Worm (Caenorhabditis elegans) whole organism, midembryonic: ENCODE measurements around the gene cyp-33B1.

ENCODE experiments used
- T22C8.4 ChIP-seq: fragments of 200-800 bp; sonication (Bioruptor generic); IDR thresholded peaks from 2 replicates; pipeline ENCODE4 v1.3.6; 2022; ENCODE audit warnings: missing genetic modification characterization, missing compliant biosample characterization
- cog-1 ChIP-seq: sonication (generic microtip); optimal IDR thresholded peaks from 2 replicates; lab custom pipeline; 2016; ENCODE audit warnings: missing genetic modification characterization, missing compliant biosample characterization
- flt-1 ChIP-seq: fragments of 200-800 bp; sonication (Bioruptor generic); IDR thresholded peaks from 2 replicates; pipeline ENCODE4 v1.3.6; 2022; ENCODE audit warnings: missing genetic modification characterization, missing compliant biosample characterization
- klf-2 ChIP-seq: fragments of 200-800 bp; sonication (Bioruptor generic); conservative IDR thresholded peaks from 2 replicates; pipeline ENCODE4 v1.3.6; 2022; ENCODE audit warnings: missing genetic modification reagents, missing genetic modification characterization, missing compliant biosample characterization
- med-1 ChIP-seq: sonication (generic microtip); optimal IDR thresholded peaks from 2 replicates; lab custom pipeline; 2017; ENCODE audit warnings: missing genetic modification characterization, mild to moderate bottlenecking, missing compliant biosample characterization, antibody characterized with exemption, missing genetic modification reagents; ENCODE audit not compliant: insufficient read depth
- ref-1 ChIP-seq: fragments of 200-800 bp; sonication (Bioruptor generic); conservative IDR thresholded peaks from 2 replicates; pipeline ENCODE4 v1.3.6; 2022; ENCODE audit warnings: missing genetic modification reagents, missing genetic modification characterization, missing compliant biosample characterization
- tab-1 ChIP-seq: fragments of 200-800 bp; sonication (Bioruptor generic); IDR thresholded peaks from 2 replicates; pipeline ENCODE4 v1.3.6; 2022; ENCODE audit warnings: missing genetic modification characterization, missing compliant biosample characterization
- ztf-23 ChIP-seq: fragments of 200-800 bp; sonication (Bioruptor generic); IDR thresholded peaks from 2 replicates; pipeline ENCODE4 v1.3.6; 2022; ENCODE audit warnings: missing genetic modification reagents, missing genetic modification characterization, missing compliant biosample characterization
- ztf-29 ChIP-seq: fragments of 200-800 bp; sonication (Bioruptor generic); IDR thresholded peaks from 2 replicates; pipeline ENCODE4 v1.3.6; 2022; ENCODE audit warnings: missing genetic modification reagents, missing genetic modification characterization, missing compliant biosample characterization

The cyp-33B1 gene

DNA sequence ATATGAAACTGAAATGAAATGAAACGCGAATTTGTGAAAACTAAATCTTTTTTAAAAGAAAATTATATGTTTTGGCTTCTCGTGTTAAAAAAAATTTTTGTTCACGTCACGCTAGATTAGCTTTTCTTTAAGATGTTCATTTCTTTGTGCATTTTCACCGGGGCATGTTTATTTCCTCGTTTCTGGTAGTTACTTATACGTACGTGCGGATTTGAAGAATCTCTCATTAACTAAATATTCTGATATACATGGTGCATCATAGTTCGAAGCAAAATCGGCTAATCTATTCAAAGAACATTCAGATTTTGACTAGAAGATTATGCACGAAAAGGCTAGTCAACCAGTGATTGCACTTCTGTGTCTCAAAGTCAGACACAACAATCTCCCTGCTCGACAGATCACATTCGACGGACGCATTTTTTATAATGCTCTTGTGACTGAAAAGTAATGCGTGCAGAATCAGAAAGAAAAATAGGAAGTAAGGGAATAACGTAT, 6.5 kb downstream of the cyp-33B1 start, which contains the start of gene C25E10.17:
Gene C25E10.17 (minus strand): TSS at position 51 of the 495 bp plus-strand sequence.
- TF ChIP-seq flt-1 (GFP tag; lab: Robert Waterston, UW) = no peak
- no peak for TF ChIP-seq ztf-29 (GFP tag; lab: Robert Waterston, UW)
- TF ChIP-seq klf-2 = no peak

DNA sequence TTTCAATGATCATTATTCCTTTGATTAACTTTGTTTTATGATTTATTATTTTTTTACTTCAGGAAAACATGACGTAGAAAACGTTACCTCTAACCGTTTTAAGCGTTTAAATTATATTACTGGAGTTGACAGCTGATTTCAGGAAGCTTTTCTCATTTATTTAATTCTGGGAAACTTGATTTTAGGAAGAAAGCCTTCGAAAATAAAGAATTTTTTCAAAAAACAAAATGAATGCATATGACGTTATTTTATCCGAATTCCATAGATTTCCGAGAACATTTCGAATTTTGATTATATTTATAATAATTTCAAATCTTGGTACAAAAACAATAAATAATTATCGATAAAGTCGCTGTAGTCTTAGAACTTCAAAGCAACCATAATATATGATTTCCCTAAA, 8.1 kb downstream of the cyp-33B1 start:
- TF ChIP-seq ref-1 (GFP tag; lab: Robert Waterston, UW) (no peak), ztf-29 (GFP tag; lab: Robert Waterston, UW) (no peak), klf-2 (no peak), med-1 (no peak), T22C8.4 (GFP tag; lab: Robert Waterston, UW) (no peak), flt-1 (GFP tag; lab: Robert Waterston, UW) (no peak), tab-1 (GFP tag; lab: Robert Waterston, UW) (no peak), cog-1 (tag; lab: Kevin White, UChicago) (no peak), ztf-23 (no peak)

DNA sequence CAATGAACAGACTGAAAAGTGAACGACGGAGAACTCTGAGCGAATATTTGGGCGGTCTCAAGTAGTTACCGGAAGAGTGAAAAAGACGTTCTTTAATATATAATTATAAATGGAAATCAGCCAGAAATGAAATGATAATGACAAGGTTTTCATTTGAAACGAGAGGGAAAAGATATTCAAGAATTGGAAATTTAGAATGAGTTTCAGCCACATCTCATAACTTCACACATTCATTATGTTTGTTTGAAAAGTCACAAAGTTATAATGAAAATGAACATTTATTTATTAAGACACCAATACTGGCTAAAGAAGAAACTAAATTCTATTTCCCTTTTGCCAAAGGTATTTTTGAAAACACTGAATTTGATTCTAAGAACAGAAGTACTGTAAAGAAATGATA, 10.0 kb downstream of the cyp-33B1 start, which contains the start of gene C25E10.7:
Gene C25E10.7 (minus strand): TSS at position 101 of the 400 bp plus-strand sequence.
- TF ChIP-seq ref-1 (GFP tag; lab: Robert Waterston, UW) = no peak
- TF ChIP-seq flt-1 (GFP tag; lab: Robert Waterston, UW) = no peak
- TF ChIP-seq ztf-23 = no peak
- TF ChIP-seq cog-1 (tag; lab: Kevin White, UChicago) = no peak

DNA sequence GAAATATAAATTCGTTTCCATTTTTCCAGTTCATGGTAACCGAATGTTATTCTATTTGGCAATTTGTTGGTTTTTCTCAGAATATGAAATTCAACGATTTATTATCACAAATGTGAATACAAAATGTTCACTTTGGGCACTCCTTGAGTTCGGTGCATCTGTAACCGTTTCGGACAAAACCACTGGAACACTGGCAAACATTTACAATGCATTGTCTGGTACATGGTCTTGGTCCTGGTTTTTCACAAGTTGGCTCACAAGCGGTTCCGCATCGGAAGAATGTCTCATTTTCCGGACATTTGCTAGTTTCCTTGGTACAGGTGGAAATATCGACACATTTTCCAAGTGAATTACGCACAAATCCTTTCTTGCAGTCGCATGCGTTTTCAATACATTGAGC, 12.1 kb downstream of the cyp-33B1 start:
- TF ChIP-seq ztf-23 (no peak), klf-2 (no peak), cog-1 (tag; lab: Kevin White, UChicago) (no peak), med-1 (no peak), ztf-29 (GFP tag; lab: Robert Waterston, UW) (no peak)

DNA sequence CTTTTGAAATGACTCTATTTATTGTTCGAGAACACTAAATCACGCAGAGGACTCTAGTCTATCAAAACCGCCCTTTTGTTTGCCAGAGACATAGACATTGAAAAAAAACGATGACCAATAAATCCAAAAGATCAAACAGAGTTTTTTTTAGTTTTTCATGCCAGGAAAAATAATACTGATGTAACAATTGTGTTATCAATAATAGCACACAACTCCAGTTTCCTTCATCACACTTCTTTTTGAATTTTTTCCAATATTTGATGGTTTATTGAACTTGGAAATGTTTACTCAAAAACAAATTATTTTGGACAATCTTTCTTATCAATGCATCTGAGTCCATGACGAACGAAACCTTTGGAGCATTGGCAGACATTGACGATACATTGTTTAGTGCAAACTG, 12.8 kb downstream of the cyp-33B1 start, which contains the start of gene C25E10.8:
Gene C25E10.8 (minus strand): TSS at position 101 of the 400 bp plus-strand sequence.
- no peak for TF ChIP-seq ztf-23
- no peak for TF ChIP-seq T22C8.4 (GFP tag; lab: Robert Waterston, UW)
- TF ChIP-seq tab-1 (GFP tag; lab: Robert Waterston, UW) = no peak

DNA sequence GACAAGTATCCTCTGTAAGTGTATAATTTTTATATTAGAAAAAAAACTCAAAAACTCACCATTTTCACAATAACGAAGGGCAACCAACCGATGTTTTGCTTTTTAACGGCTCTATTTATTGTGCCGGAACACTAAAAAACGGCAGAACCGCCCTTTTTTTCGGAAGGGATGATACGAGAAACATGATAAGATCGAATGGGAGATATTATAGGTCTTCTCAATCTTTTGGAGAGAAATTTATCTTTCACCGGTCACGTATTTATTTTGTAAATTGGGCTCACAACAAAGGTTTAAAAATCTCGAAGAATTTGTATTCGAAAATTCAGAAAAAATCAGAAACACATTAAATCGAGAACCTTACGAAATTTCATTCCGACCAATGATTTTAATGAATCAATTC, 13.6 kb downstream of the cyp-33B1 start, which contains the start of gene swm-1:
Gene swm-1 (minus strand): TSS at position 101 of the 400 bp plus-strand sequence.
- TF ChIP-seq klf-2 (no peak), tab-1 (GFP tag; lab: Robert Waterston, UW) (no peak), ztf-29 (GFP tag; lab: Robert Waterston, UW) (no peak), cog-1 (tag; lab: Kevin White, UChicago) (no peak), med-1 (no peak), ztf-23 (no peak), flt-1 (GFP tag; lab: Robert Waterston, UW) (no peak), ref-1 (GFP tag; lab: Robert Waterston, UW) (no peak), T22C8.4 (GFP tag; lab: Robert Waterston, UW) (no peak)

DNA sequence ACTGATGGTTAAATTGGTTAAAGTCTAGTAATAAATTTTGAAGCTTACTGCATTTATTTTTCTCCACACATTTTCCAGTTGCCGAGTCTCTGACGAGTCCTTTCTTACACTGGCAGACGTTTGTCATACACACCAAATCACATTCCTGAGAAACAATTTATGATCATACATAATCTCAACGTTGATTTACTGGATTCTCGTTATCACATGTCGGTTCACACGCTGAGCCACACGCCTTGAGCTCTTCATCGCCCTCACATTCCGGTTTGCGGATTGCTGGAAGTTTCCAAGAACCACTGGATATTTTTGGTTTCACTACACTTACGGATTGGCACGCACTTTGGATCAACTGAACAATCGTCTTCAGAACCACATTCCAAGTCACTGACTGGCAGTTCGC, 14.5 kb downstream of the cyp-33B1 start:
- TF ChIP-seq flt-1 (GFP tag; lab: Robert Waterston, UW) = no peak
- no peak for TF ChIP-seq ref-1 (GFP tag; lab: Robert Waterston, UW)
- TF ChIP-seq tab-1 (GFP tag; lab: Robert Waterston, UW) = no peak
- no peak for TF ChIP-seq ztf-29 (GFP tag; lab: Robert Waterston, UW)
- no peak for TF ChIP-seq klf-2

DNA sequence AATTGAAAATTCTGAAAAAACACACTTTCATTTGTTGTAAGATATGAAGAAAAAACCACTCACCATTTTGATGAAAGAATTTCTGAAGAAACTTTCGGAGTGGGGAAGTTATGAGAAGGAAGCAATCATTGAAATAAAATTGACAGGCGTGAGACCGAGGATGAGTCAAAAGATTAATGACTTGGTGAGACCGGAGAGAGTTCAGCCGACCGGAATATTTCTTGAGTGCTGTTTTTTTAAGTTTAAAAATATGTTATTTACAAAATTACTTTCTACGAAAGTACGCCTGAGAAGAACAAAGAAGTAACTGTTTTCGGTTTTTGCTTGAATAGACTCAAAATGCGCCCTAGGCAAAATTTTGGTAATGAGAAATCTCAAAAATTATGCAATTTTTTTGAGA, 15.1 kb downstream of the cyp-33B1 start, which contains the start of gene C25E10.10:
Gene C25E10.10 (minus strand): TSS at position 101 of the 400 bp plus-strand sequence.
- TF ChIP-seq med-1 (no peak), ref-1 (GFP tag; lab: Robert Waterston, UW) (no peak), flt-1 (GFP tag; lab: Robert Waterston, UW) (no peak), cog-1 (tag; lab: Kevin White, UChicago) (no peak), klf-2 (no peak), tab-1 (GFP tag; lab: Robert Waterston, UW) (no peak), T22C8.4 (GFP tag; lab: Robert Waterston, UW) (no peak), ztf-29 (GFP tag; lab: Robert Waterston, UW) (no peak), ztf-23 (no peak)

DNA sequence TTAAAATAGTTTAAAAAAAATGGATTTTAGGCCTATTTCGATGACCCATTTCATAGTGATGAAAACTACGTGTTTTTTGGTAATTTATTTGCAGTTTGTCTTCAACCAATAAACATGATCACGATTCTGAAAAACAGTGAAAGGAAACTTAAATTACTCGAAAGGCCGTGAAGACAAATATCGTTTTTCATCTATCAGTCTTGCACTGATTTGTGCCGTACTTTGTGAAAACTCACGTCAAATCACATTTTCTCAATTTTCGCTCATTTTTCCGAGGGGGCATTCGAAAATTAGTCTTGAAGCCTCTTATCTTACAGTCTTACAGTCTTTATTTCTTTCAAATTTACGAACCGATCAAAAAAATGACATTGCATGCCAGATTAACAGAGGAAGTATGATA, 17.5 kb downstream of the cyp-33B1 start, which contains the start of gene C25E10.11:
Gene C25E10.11 (minus strand): TSS at position 101 of the 400 bp plus-strand sequence.
- TF ChIP-seq ztf-23 (no peak), flt-1 (GFP tag; lab: Robert Waterston, UW) (no peak)

DNA sequence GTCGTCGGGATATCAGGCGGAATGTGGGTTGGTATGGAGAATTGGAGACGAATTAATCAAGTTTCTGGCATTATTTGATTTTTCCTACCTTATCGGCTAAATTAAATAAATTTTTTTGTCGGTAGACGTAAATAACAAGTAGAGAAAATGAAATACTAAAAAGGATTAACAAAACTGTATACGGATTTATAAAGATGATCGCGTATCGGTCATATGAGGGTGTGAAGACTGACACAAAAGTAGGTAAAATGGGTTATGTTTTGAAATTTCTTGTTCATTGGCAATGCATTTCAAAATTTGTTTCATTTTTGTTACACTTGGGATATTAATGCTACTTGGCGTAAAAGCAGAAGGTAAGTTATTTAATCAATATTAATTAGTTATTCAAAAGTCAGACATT, 18.3 kb downstream of the cyp-33B1 start, which contains the start of the genes C25E10.16 and C25E10.13:
Gene C25E10.16 (minus strand): TSS at position 101 of the 400 bp plus-strand sequence.
Gene C25E10.13 (plus strand): TSS at position 256 of the 400 bp plus-strand sequence.
- TF ChIP-seq cog-1 (tag; lab: Kevin White, UChicago) (no peak), T22C8.4 (GFP tag; lab: Robert Waterston, UW) (no peak), flt-1 (GFP tag; lab: Robert Waterston, UW) (no peak), med-1 (no peak), ref-1 (GFP tag; lab: Robert Waterston, UW) (no peak), tab-1 (GFP tag; lab: Robert Waterston, UW) (no peak), ztf-23 (no peak), klf-2 (no peak), ztf-29 (GFP tag; lab: Robert Waterston, UW) (no peak)

DNA sequence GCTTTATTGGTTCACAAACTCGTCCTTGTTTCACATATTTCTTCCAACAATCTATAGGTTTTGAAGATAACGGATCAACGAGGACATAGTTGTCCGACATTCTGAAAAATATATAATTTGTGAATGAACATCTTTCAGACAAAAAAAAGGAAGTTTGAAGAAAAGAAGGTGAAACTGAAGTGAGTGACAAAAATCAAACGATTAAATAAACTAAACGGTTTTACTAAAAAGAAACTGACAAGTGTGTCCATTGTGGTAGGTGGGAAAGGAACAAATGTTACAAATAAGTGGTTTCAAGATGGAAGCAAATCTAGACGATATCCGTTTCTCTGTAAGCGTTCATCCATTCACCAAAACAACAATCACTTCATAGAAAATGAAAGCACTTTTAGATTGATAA, 21.2 kb downstream of the cyp-33B1 start, which contains the start of gene C25E10.12:
Gene C25E10.12 (minus strand): TSS at position 101 of the 400 bp plus-strand sequence.
- TF ChIP-seq ztf-29 (GFP tag; lab: Robert Waterston, UW) (no peak), ref-1 (GFP tag; lab: Robert Waterston, UW) (no peak), med-1 (no peak), ztf-23 (no peak), tab-1 (GFP tag; lab: Robert Waterston, UW) (no peak), cog-1 (tag; lab: Kevin White, UChicago) (no peak), klf-2 (no peak), flt-1 (GFP tag; lab: Robert Waterston, UW) (no peak), T22C8.4 (GFP tag; lab: Robert Waterston, UW) (no peak)
